Fruit fly (Drosophila melanogaster): ENCODE data around the gene CG4393.

- TF ChIP-seq CG10669 (GFP tag; optimal IDR thresholded peaks at IDR 0.05) = no peak
- TF ChIP-seq vri (GFP tag; optimal IDR thresholded peaks at IDR 0.05) = no peak
- no peak for TF ChIP-seq CG11762 (GFP tag; optimal IDR thresholded peaks at IDR 0.05; ENCODE audit: insufficient read depth)
- TF ChIP-seq CG31627 (GFP tag; optimal IDR thresholded peaks at IDR 0.05) = no peak
- no peak for TF ChIP-seq CG16779 (tag; optimal IDR thresholded peaks at IDR 0.05)
- no peak for TF ChIP-seq Sox102F (GFP tag; optimal IDR thresholded peaks at IDR 0.05)
- no peak for TF ChIP-seq Smox (GFP tag; optimal IDR thresholded peaks at IDR 0.05)
- no peak for TF ChIP-seq Eip93F (GFP tag; optimal IDR thresholded peaks at IDR 0.05)
- TF ChIP-seq CG3032 (tag; optimal IDR thresholded peaks at IDR 0.05) = no peak
- no peak for TF ChIP-seq ss (GFP tag; optimal IDR thresholded peaks at IDR 0.05)
Measured at dm6 chr3R:23338290-23338689, 46.3 kb downstream of the CG4393 start.

Measured in whole organism, prepupa.